Fruit fly (Drosophila melanogaster) whole organism, wandering third instar larva: ENCODE data around the gene CG44836.

ENCODE experiments used
- Jra ChIP-seq: sonication (Bioruptor generic); optimal IDR thresholded peaks from 2 replicates; lab custom pipeline; 2016; ENCODE audit warnings: missing biosample characterization, missing genetic modification characterization
- Sp1 ChIP-seq: fragments of 200-800 bp; sonication (Bioruptor generic); optimal IDR thresholded peaks from 3 replicates; lab custom pipeline; 2019; ENCODE audit warnings: missing biosample characterization, mild to moderate bottlenecking, missing genetic modification characterization, moderate library complexity
- br ChIP-seq: fragments of 200-800 bp; sonication (Bioruptor generic); optimal IDR thresholded peaks from 2 replicates; lab custom pipeline; 2016; ENCODE audit warnings: missing biosample characterization, missing genetic modification characterization
- fru ChIP-seq: fragments of 200-800 bp; sonication (Bioruptor generic); optimal IDR thresholded peaks from 3 replicates; lab custom pipeline; 2016; ENCODE audit warnings: missing biosample characterization, mild to moderate bottlenecking, missing genetic modification characterization
- usp ChIP-seq: fragments of >200 bp; optimal IDR thresholded peaks from 2 replicates; lab custom pipeline; 2017; ENCODE audit warnings: missing biosample characterization, missing genetic modification characterization

CG44836 gene

DNA sequence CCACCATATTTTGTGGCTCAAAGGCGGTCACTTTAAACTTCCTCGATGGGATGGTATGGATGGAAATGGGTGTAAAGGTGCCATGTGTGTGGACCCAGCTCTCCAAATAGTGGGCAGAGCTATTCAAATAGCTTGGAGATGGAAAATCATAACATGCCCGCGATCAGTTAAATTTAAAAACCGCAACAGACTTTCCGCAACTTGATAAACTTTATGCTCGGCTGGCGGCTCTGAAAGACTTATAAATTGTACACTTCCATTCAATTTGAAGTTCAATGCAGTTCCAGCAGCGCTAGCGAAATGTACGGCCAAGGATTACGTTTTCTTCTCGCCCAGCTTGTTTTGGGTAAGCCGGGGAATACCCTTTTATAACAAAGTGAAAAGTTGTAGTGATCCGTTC, 54.1 kb downstream of the CG44836 start, which contains the start of gene CG33257:
Gene CG33257 (plus strand): TSS at position 301 of the 400 bp plus-strand sequence.
- no peak for TF ChIP-seq fru (GFP tag; lab: Kevin White, UChicago)
- no peak for TF ChIP-seq usp
- TF ChIP-seq Jra, result no peak
- no peak for TF ChIP-seq Sp1 (GFP tag; lab: Kevin White, UChicago)
- TF ChIP-seq br (GFP tag; lab: Kevin White, UChicago), result no peak
